Worm (Caenorhabditis elegans): ENCODE data around the gene sra-33.
A peak's percentile ranks its signal among the peaks of the same experiment; 100 is the strongest.

The sra-33 gene

ce11 chrII:4579375-4579774 is 42.3 kb upstream of the sra-33 start:
- no peak for TF ChIP-seq dmd-4 (tag; optimal IDR thresholded peaks at IDR 0.05)
- TF ChIP-seq mab-5 (tag; optimal IDR thresholded peaks at IDR 0.05) = peak; percentile 62
- no peak for TF ChIP-seq Y55F3AM.14 (GFP tag; optimal IDR thresholded peaks at IDR 0.05)
- no peak for TF ChIP-seq nhr-25 (tag; optimal IDR thresholded peaks at IDR 0.05)

- TF ChIP-seq elt-3 (tag; optimal IDR thresholded peaks at IDR 0.05) = no peak
Measured at ce11 chrII:4577391-4577790, 40.4 kb upstream of the sra-33 start.

- TF ChIP-seq sma-9 (GFP tag; optimal IDR thresholded peaks at IDR 0.05) (no peak), sma-9 (tag; optimal IDR thresholded peaks at IDR 0.05) (no peak), mdl-1 (tag; optimal IDR thresholded peaks at IDR 0.05) (no peak), nhr-10 (tag; optimal IDR thresholded peaks at IDR 0.05) (no peak), blmp-1 (tag; optimal IDR thresholded peaks at IDR 0.05; ENCODE audit: insufficient read depth) (no peak), mab-5 (tag; optimal IDR thresholded peaks at IDR 0.05) (peak; percentile 69)
Measured at ce11 chrII:4575579-4575978, 38.5 kb upstream of the sra-33 start.

ce11 chrII:4574658-4575057 is 37.6 kb upstream of the sra-33 start:
- TF ChIP-seq nhr-10 (tag; optimal IDR thresholded peaks at IDR 0.05) (no peak), fos-1 (tag; optimal IDR thresholded peaks at IDR 0.05) (no peak), peb-1 (tag; optimal IDR thresholded peaks at IDR 0.05) (no peak), nhr-6 (tag; optimal IDR thresholded peaks at IDR 0.05) (no peak), zag-1 (tag; optimal IDR thresholded peaks at IDR 0.05) (no peak), ztf-11 (tag; optimal IDR thresholded peaks at IDR 0.05) (no peak), nhr-11 (tag; optimal IDR thresholded peaks at IDR 0.05) (no peak), sem-4 (tag; optimal IDR thresholded peaks at IDR 0.05) (no peak), unc-39 (tag; optimal IDR thresholded peaks at IDR 0.05) (no peak), gmeb-1 (tag; optimal IDR thresholded peaks at IDR 0.05) (no peak), nhr-129 (tag; optimal IDR thresholded peaks at IDR 0.05) (no peak), sma-9 (GFP tag; optimal IDR thresholded peaks at IDR 0.05) (no peak), sma-9 (tag; optimal IDR thresholded peaks at IDR 0.05) (no peak), lin-39 (tag; optimal IDR thresholded peaks at IDR 0.05) (no peak), aly-2 (tag; optimal IDR thresholded peaks at IDR 0.05) (no peak)

- TF ChIP-seq ceh-16 (tag; optimal IDR thresholded peaks at IDR 0.05) = peak; percentile 49
- peak; percentile 64 for TF ChIP-seq elt-1 (tag; optimal IDR thresholded peaks at IDR 0.05)
- TF ChIP-seq peb-1 (tag; optimal IDR thresholded peaks at IDR 0.05) = no peak
Measured at ce11 chrII:4573084-4573483, 36.0 kb upstream of the sra-33 start.

- TF ChIP-seq nhr-21 (tag; optimal IDR thresholded peaks at IDR 0.05) (no peak), sma-9 (GFP tag; optimal IDR thresholded peaks at IDR 0.05) (no peak), sma-9 (tag; optimal IDR thresholded peaks at IDR 0.05) (no peak), nhr-25 (tag; optimal IDR thresholded peaks at IDR 0.05) (no peak), nhr-12 (tag; optimal IDR thresholded peaks at IDR 0.05) (no peak), snpc-4 (tag; optimal IDR thresholded peaks at IDR 0.05) (no peak), ceh-82 (tag; optimal IDR thresholded peaks at IDR 0.05) (no peak), ama-1 (optimal IDR thresholded peaks at IDR 0.05) (no peak)
Measured at ce11 chrII:4572579-4572978, 35.5 kb upstream of the sra-33 start.

ce11 chrII:4571868-4572267 is 34.8 kb upstream of the sra-33 start, which contains the start of gene vab-1:
vab-1 (plus strand) TSS chrII:4572000.
- TF ChIP-seq nhr-11 (tag; optimal IDR thresholded peaks at IDR 0.05) (no peak), zag-1 (tag; optimal IDR thresholded peaks at IDR 0.05) (no peak), nhr-23 (tag; optimal IDR thresholded peaks at IDR 0.05) (no peak), dmd-4 (tag; optimal IDR thresholded peaks at IDR 0.05) (no peak), alr-1 (tag; optimal IDR thresholded peaks at IDR 0.05) (no peak), elt-3 (tag; optimal IDR thresholded peaks at IDR 0.05) (no peak), ceh-16 (tag; optimal IDR thresholded peaks at IDR 0.05) (no peak), nhr-21 (tag; optimal IDR thresholded peaks at IDR 0.05) (no peak), sem-4 (tag; optimal IDR thresholded peaks at IDR 0.05) (no peak), unc-39 (tag; optimal IDR thresholded peaks at IDR 0.05) (no peak), lin-11 (tag; optimal IDR thresholded peaks at IDR 0.05) (no peak), unc-62 (GFP tag; optimal IDR thresholded peaks at IDR 0.05) (no peak), nhr-6 (tag; optimal IDR thresholded peaks at IDR 0.05) (no peak), mdl-1 (tag; optimal IDR thresholded peaks at IDR 0.05) (no peak), peb-1 (tag; optimal IDR thresholded peaks at IDR 0.05) (no peak), gmeb-1 (tag; optimal IDR thresholded peaks at IDR 0.05) (no peak)

Measured in whole organism, L2 larva.